Fruit fly (Drosophila melanogaster) whole organism, embryonic: ENCODE measurements around the gene CG15641.

Source experiments
- Adf1 ChIP-seq: fragments of 200-800 bp; sonication (Bioruptor generic); IDR thresholded peaks from 2 replicates; pipeline ENCODE4 v1.3.6; 2022; ENCODE audit warnings: missing biosample characterization, missing genetic modification characterization
- C15 ChIP-seq: fragments of 200-800 bp; sonication (Bioruptor generic); IDR thresholded peaks from 3 replicates; pipeline ENCODE4 v1.3.6; 2022; ENCODE audit warnings: missing biosample characterization, missing genetic modification characterization
- CG10543 ChIP-seq: fragments of 200-800 bp; sonication (Bioruptor generic); optimal IDR thresholded peaks from 3 replicates; lab custom pipeline; 2017; ENCODE audit warnings: missing biosample characterization, mild to moderate bottlenecking, missing genetic modification characterization, moderate library complexity
- CG11398 ChIP-seq: fragments of 200-800 bp; sonication (Bioruptor generic); optimal IDR thresholded peaks from 2 replicates; lab custom pipeline; 2016; ENCODE audit warnings: missing biosample characterization, missing genetic modification characterization
- CG13287 ChIP-seq: fragments of 200-800 bp; sonication (Bioruptor generic); IDR thresholded peaks from 2 replicates; pipeline ENCODE4 v1.3.6; 2022; ENCODE audit warnings: missing biosample characterization, missing genetic modification characterization; ENCODE audit not compliant: partially characterized antibody
- CG13624 ChIP-seq: fragments of 200-800 bp; sonication (Bioruptor generic); optimal IDR thresholded peaks from 2 replicates; lab custom pipeline; 2016; ENCODE audit warnings: missing biosample characterization, missing genetic modification characterization
- CG13894 ChIP-seq: fragments of 200-800 bp; sonication (Bioruptor generic); optimal IDR thresholded peaks from 3 replicates; lab custom pipeline; 2018; ENCODE audit warnings: missing biosample characterization, mild to moderate bottlenecking, missing genetic modification characterization, moderate library complexity
- CG15696 ChIP-seq: fragments of 200-800 bp; sonication (Bioruptor generic); optimal IDR thresholded peaks from 2 replicates; lab custom pipeline; 2019; ENCODE audit warnings: missing biosample characterization, mild to moderate bottlenecking, missing genetic modification characterization, moderate library complexity
- CG18011 ChIP-seq: fragments of 200-800 bp; sonication (Bioruptor generic); optimal IDR thresholded peaks from 2 replicates; lab custom pipeline; 2017; ENCODE audit warnings: missing biosample characterization, missing genetic modification characterization, mild to moderate bottlenecking, moderate library complexity, missing genotype
- CG18599 ChIP-seq: fragments of 200-800 bp; sonication (Bioruptor generic); optimal IDR thresholded peaks from 3 replicates; lab custom pipeline; 2017; ENCODE audit warnings: missing biosample characterization, missing genetic modification characterization, mild to moderate bottlenecking, moderate library complexity, missing genetic modification reagents
- CG33557 ChIP-seq: fragments of 200-800 bp; sonication (Bioruptor generic); optimal IDR thresholded peaks from 2 replicates; lab custom pipeline; 2019; ENCODE audit warnings: missing biosample characterization, mild to moderate bottlenecking, missing genetic modification characterization, moderate library complexity
- CG3726 ChIP-seq: fragments of 200-800 bp; sonication (Bioruptor generic); IDR thresholded peaks from 3 replicates; pipeline ENCODE4, ENCODE4 v1.3.6; 2022; ENCODE audit warnings: missing biosample characterization, missing genetic modification characterization
- CG3847 ChIP-seq: fragments of 200-800 bp; sonication (Bioruptor generic); IDR thresholded peaks from 2 replicates; pipeline ENCODE4 v1.3.6; 2022; ENCODE audit warnings: missing biosample characterization, missing genetic modification characterization
- CG8281 ChIP-seq: fragments of 200-800 bp; sonication (Bioruptor generic); optimal IDR thresholded peaks from 2 replicates; lab custom pipeline; 2018; ENCODE audit warnings: missing biosample characterization, mild to moderate bottlenecking, missing genetic modification characterization, moderate library complexity
- CG8290 ChIP-seq, 3 experiments: fragments of 200-800 bp; sonication (Bioruptor generic); optimal IDR thresholded peaks; 2 replicates each; lab custom pipeline; 2016 to 2019; ENCODE audit warnings: missing biosample characterization in 3 of 3, missing genetic modification characterization in 3 of 3, mild to moderate bottlenecking in 2 of 3, moderate library complexity in 1 of 3
- Deaf1 ChIP-seq: fragments of 200-800 bp; optimal IDR thresholded peaks from 3 replicates; lab custom pipeline; 2019; ENCODE audit warnings: missing biosample characterization, mild to moderate bottlenecking, missing genetic modification characterization, moderate library complexity
- Doc3 ChIP-seq: fragments of 200-800 bp; sonication (Bioruptor generic); IDR thresholded peaks from 3 replicates; pipeline ENCODE4 v1.3.6; 2022; ENCODE audit warnings: missing biosample characterization, missing genetic modification characterization; ENCODE audit not compliant: partially characterized antibody
- Dref ChIP-seq: fragments of 200-800 bp; sonication (Bioruptor generic); IDR thresholded peaks from 2 replicates; pipeline ENCODE4 v1.3.6; 2022; ENCODE audit warnings: missing biosample characterization, missing genetic modification characterization
- Gug ChIP-seq: fragments of 200-800 bp; sonication (Bioruptor generic); IDR thresholded peaks from 4 replicates; pipeline ENCODE4 v1.3.6; 2022; ENCODE audit warnings: missing biosample characterization, missing genetic modification characterization
- MBD-R2 ChIP-seq: fragments of 200-800 bp; sonication (Bioruptor generic); IDR thresholded peaks from 2 replicates; pipeline ENCODE4 v1.3.6; 2022; ENCODE audit warnings: missing biosample characterization, missing genetic modification characterization
- Med ChIP-seq: fragments of 200-800 bp; sonication (Bioruptor generic); peaks from one replicate; lab custom pipeline; 2016; ENCODE audit warnings: missing biosample characterization, missing genetic modification characterization, mild to moderate bottlenecking, inconsistent platforms, moderate library complexity
- Mes4 ChIP-seq: fragments of 200-800 bp; sonication (Bioruptor generic); optimal IDR thresholded peaks from 2 replicates; lab custom pipeline; 2016; ENCODE audit warnings: missing biosample characterization, missing genetic modification characterization
- Mrtf ChIP-seq: fragments of 200-800 bp; sonication (Bioruptor generic); IDR thresholded peaks from 3 replicates; pipeline ENCODE4 v1.3.6; 2022; ENCODE audit warnings: missing biosample characterization, missing genetic modification characterization
- Opbp ChIP-seq: fragments of 200-800 bp; sonication (Bioruptor generic); IDR thresholded peaks from 3 replicates; pipeline ENCODE4 v1.3.6; 2022; ENCODE audit warnings: missing biosample characterization, missing genetic modification characterization; ENCODE audit not compliant: partially characterized antibody
- Optix ChIP-seq: fragments of 200-800 bp; sonication (Bioruptor generic); IDR thresholded peaks from 3 replicates; pipeline ENCODE4 v1.3.6; 2022; ENCODE audit warnings: missing biosample characterization, missing genetic modification characterization
- Rfx ChIP-seq: fragments of 200-800 bp; sonication (Bioruptor generic); IDR thresholded peaks from 2 replicates; pipeline ENCODE4 v1.3.6; 2022; ENCODE audit warnings: missing biosample characterization, missing genetic modification characterization
- Sry-δ ChIP-seq: fragments of 200-800 bp; sonication (Bioruptor generic); optimal IDR thresholded peaks from 2 replicates; lab custom pipeline; 2016; ENCODE audit warnings: missing biosample characterization, missing genetic modification characterization
- abd-A ChIP-seq: fragments of 200-800 bp; sonication (Bioruptor generic); optimal IDR thresholded peaks from 3 replicates; lab custom pipeline; 2019; ENCODE audit warnings: missing biosample characterization, mild to moderate bottlenecking, missing genetic modification characterization, moderate library complexity
- chinmo ChIP-seq: fragments of 200-800 bp; sonication (Bioruptor generic); IDR thresholded peaks from 4 replicates; pipeline ENCODE4 v1.3.6; 2022; ENCODE audit warnings: missing biosample characterization, missing genetic modification characterization; ENCODE audit not compliant: partially characterized antibody
- ci ChIP-seq: fragments of 200-800 bp; sonication (Bioruptor generic); IDR thresholded peaks from 3 replicates; pipeline ENCODE4 v1.3.6; 2022; ENCODE audit warnings: missing biosample characterization, missing genetic modification characterization
- crol ChIP-seq: fragments of 200-800 bp; sonication (Bioruptor generic); IDR thresholded peaks from 2 replicates; pipeline ENCODE4 v1.3.6; 2022; ENCODE audit warnings: missing biosample characterization, missing genetic modification characterization
- crp ChIP-seq, 2 experiments: fragments of 200-800 bp; sonication (Bioruptor generic); optimal IDR thresholded peaks; 2 replicates in 1 of 2; 3 replicates in 1 of 2; lab custom pipeline; 2017; ENCODE audit warnings: missing biosample characterization in 2 of 2, missing genetic modification characterization in 2 of 2, mild to moderate bottlenecking in 1 of 2, moderate library complexity in 1 of 2
- gce ChIP-seq: fragments of 200-800 bp; sonication (Bioruptor generic); IDR thresholded peaks from 3 replicates; pipeline ENCODE4 v1.3.6; 2022; ENCODE audit warnings: missing biosample characterization, missing genetic modification characterization
- gfzf ChIP-seq: fragments of 200-800 bp; sonication (Bioruptor generic); optimal IDR thresholded peaks from 2 replicates; lab custom pipeline; 2016; ENCODE audit warnings: missing biosample characterization, mild to moderate bottlenecking, missing genetic modification characterization, moderate library complexity
- insv ChIP-seq, 2 experiments: fragments of 200-800 bp; sonication (Bioruptor generic); optimal IDR thresholded peaks; 3 replicates each; lab custom pipeline; 2016 to 2018; ENCODE audit warnings: missing biosample characterization in 2 of 2, missing genetic modification characterization in 2 of 2
- lab ChIP-seq: fragments of 200-800 bp; sonication (Bioruptor generic); optimal IDR thresholded peaks from 3 replicates; lab custom pipeline; 2017; ENCODE audit warnings: missing biosample characterization, missing genetic modification characterization, mild to moderate bottlenecking, moderate library complexity, missing genetic modification reagents
- pita ChIP-seq: fragments of 200-800 bp; sonication (Bioruptor generic); optimal IDR thresholded peaks from 2 replicates; lab custom pipeline; 2017; ENCODE audit warnings: missing biosample characterization, mild to moderate bottlenecking, missing genetic modification characterization
- pzg ChIP-seq: fragments of 200-800 bp; sonication (Bioruptor generic); optimal IDR thresholded peaks from 3 replicates; lab custom pipeline; 2018; ENCODE audit warnings: missing biosample characterization, mild to moderate bottlenecking, missing genetic modification characterization, moderate library complexity
- rib ChIP-seq: fragments of 200-800 bp; sonication (Bioruptor generic); IDR thresholded peaks from 2 replicates; pipeline ENCODE4 v1.3.6; 2022; ENCODE audit warnings: missing biosample characterization, missing genetic modification characterization
- salm ChIP-seq: fragments of 200-800 bp; sonication (Bioruptor generic); optimal IDR thresholded peaks from 2 replicates; lab custom pipeline; 2018; ENCODE audit warnings: missing biosample characterization, mild to moderate bottlenecking, missing genetic modification characterization
- vfl ChIP-seq: fragments of 200-800 bp; sonication (Bioruptor generic); optimal IDR thresholded peaks from 2 replicates; lab custom pipeline; 2016; ENCODE audit warnings: missing biosample characterization, missing genetic modification characterization
- wor ChIP-seq: fragments of 200-800 bp; sonication (Bioruptor generic); IDR thresholded peaks from 2 replicates; pipeline ENCODE4 v1.3.6; 2022; ENCODE audit warnings: missing biosample characterization, missing genetic modification characterization

Gene CG15641

dm6 chrX:15467402-15467941 is at the start of gene CG15641, which contains the start of gene CG15642:
Gene CG15641, plus strand, starts transcription at chrX:15467891.
Gene CG15642, minus strand, starts transcription at chrX:15467757.
- TF ChIP-seq Sry-δ (GFP tag; lab: Kevin White, UChicago), result no peak
- TF ChIP-seq CG18011 (GFP tag; lab: Kevin White, UChicago), result peak; percentile 95
- no peak for TF ChIP-seq CG33557
- no peak for TF ChIP-seq Gug (GFP tag; lab: Robert Waterston, UW)
- no peak for TF ChIP-seq rib
- TF ChIP-seq Mrtf (GFP tag; lab: Robert Waterston, UW), result no peak
- TF ChIP-seq Dref (GFP tag; lab: Robert Waterston, UW), result peak; percentile 46
- no peak for TF ChIP-seq Optix (GFP tag; lab: Robert Waterston, UW)
- TF ChIP-seq MBD-R2 (GFP tag; lab: Robert Waterston, UW), result 0 out of 2 replicates have a peak, but pooled peaks have one; percentile 28
- no peak for TF ChIP-seq CG3847 (GFP tag; lab: Robert Waterston, UW)
- TF ChIP-seq pzg (GFP tag; lab: Kevin White, UChicago), result peak; percentile 14
- TF ChIP-seq gce, result no peak
- no peak for TF ChIP-seq CG8281 (tag; lab: Kevin White, UChicago)
- peak in 1 of 2 experiments; percentile 24 for TF ChIP-seq insv (GFP tag; optimal IDR thresholded peaks at IDR 0.05; lab: Kevin White, UChicago)
- peak in 1 of 2 experiments; percentile 68 for TF ChIP-seq crp (GFP tag; optimal IDR thresholded peaks at IDR 0.05; lab: Kevin White, UChicago)
- no peak for TF ChIP-seq Doc3 (GFP tag; lab: Robert Waterston, UW)
- TF ChIP-seq ci (GFP tag; lab: Robert Waterston, UW), result no peak
- TF ChIP-seq CG3726 (GFP tag; lab: Robert Waterston, UW), result no peak
- no peak for TF ChIP-seq vfl (GFP tag; lab: Kevin White, UChicago)
- no peak for TF ChIP-seq wor (GFP tag; lab: Robert Waterston, UW)
- peak; percentile 69 for TF ChIP-seq Rfx (GFP tag; lab: Robert Waterston, UW)
- peak; percentile 4 for TF ChIP-seq Med (GFP tag; lab: Kevin White, UChicago)

dm6 chrX:15441245-15441644 is 26.4 kb upstream of the CG15641 start, which contains the start of gene Cngl:
Gene Cngl, minus strand, starts transcription at chrX:15441252.
- TF ChIP-seq C15 (GFP tag; lab: Robert Waterston, UW) (no peak), abd-A (tag; lab: Kevin White, UChicago) (peak; percentile 83), CG13287 (GFP tag; lab: Robert Waterston, UW) (no peak), crol (GFP tag; lab: Robert Waterston, UW) (peak; percentile 92), Deaf1 (tag; lab: Kevin White, UChicago) (peak; percentile 98), chinmo (GFP tag; lab: Robert Waterston, UW) (no peak), pita (no peak), Med (GFP tag; lab: Kevin White, UChicago) (peak; percentile 17), CG10543 (peak; percentile 86), CG15696 (tag; lab: Kevin White, UChicago) (no peak), CG8290 (GFP tag; optimal IDR thresholded peaks at IDR 0.05; lab: Kevin White, UChicago) (no peak), CG8290 (tag; optimal IDR thresholded peaks at IDR 0.05; lab: Kevin White, UChicago) (peak in 1 of 2 experiments; percentile 19), Mes4 (GFP tag; lab: Kevin White, UChicago) (no peak), CG13624 (GFP tag; lab: Kevin White, UChicago) (no peak), CG13894 (peak; percentile 70), Adf1 (GFP tag; lab: Robert Waterston, UW) (peak; percentile 17; the same call in 1 of the 2 replicates), lab (GFP tag; lab: Kevin White, UChicago) (peak; percentile 10), Opbp (GFP tag; lab: Robert Waterston, UW) (no peak), salm (tag; lab: Kevin White, UChicago) (no peak), gfzf (GFP tag; lab: Kevin White, UChicago) (no peak), CG11398 (GFP tag; lab: Kevin White, UChicago) (no peak), CG18599 (GFP tag; lab: Kevin White, UChicago) (peak; percentile 12)
